Fruit fly (Drosophila melanogaster) whole organism, embryonic: ENCODE measurements around the gene CG2187.
A peak's percentile ranks its signal among the peaks of the same experiment; 100 is the strongest.

Experiments used
- Adf1 ChIP-seq: fragments of 200-800 bp; sonication (Bioruptor generic); IDR thresholded peaks from 2 replicates; pipeline ENCODE4 v1.3.6; 2022; ENCODE audit warnings: missing biosample characterization, missing genetic modification characterization
- CG10267 ChIP-seq: fragments of 200-800 bp; sonication (Bioruptor generic); optimal IDR thresholded peaks from 2 replicates; lab custom pipeline; 2018; ENCODE audit warnings: missing biosample characterization, mild to moderate bottlenecking, missing genetic modification characterization, moderate library complexity
- CG10979 ChIP-seq: fragments of 200-800 bp; sonication (Bioruptor generic); optimal IDR thresholded peaks from 2 replicates; lab custom pipeline; 2018; ENCODE audit warnings: missing biosample characterization, mild to moderate bottlenecking, missing genetic modification characterization, moderate library complexity
- CG12155 ChIP-seq: fragments of 200-800 bp; sonication (Bioruptor generic); optimal IDR thresholded peaks from 3 replicates; lab custom pipeline; 2016; ENCODE audit warnings: missing biosample characterization, missing genetic modification characterization
- CG12659 ChIP-seq: fragments of 200-800 bp; sonication (Bioruptor generic); optimal IDR thresholded peaks from 3 replicates; lab custom pipeline; 2017; ENCODE audit warnings: mild to moderate bottlenecking, missing biosample characterization, missing genetic modification reagents, missing genetic modification characterization
- CG14014 ChIP-seq: fragments of 200-800 bp; sonication (Bioruptor generic); IDR thresholded peaks from 2 replicates; pipeline ENCODE4 v1.3.6; 2022; ENCODE audit warnings: missing biosample characterization, missing genetic modification characterization
- CG15011 ChIP-seq: fragments of 200-800 bp; sonication (Bioruptor generic); optimal IDR thresholded peaks from 3 replicates; lab custom pipeline; 2018; ENCODE audit warnings: missing biosample characterization, mild to moderate bottlenecking, missing genetic modification characterization
- CG17385 ChIP-seq: fragments of 200-800 bp; sonication (Bioruptor generic); optimal IDR thresholded peaks from 3 replicates; lab custom pipeline; 2018; ENCODE audit warnings: missing biosample characterization, mild to moderate bottlenecking, missing genetic modification characterization
- CG17568 ChIP-seq: fragments of 200-800 bp; sonication (Bioruptor generic); optimal IDR thresholded peaks from 2 replicates; lab custom pipeline; 2018; ENCODE audit warnings: missing biosample characterization, mild to moderate bottlenecking, missing genetic modification characterization, moderate library complexity
- CG17829 ChIP-seq: fragments of 200-800 bp; optimal IDR thresholded peaks from 2 replicates; lab custom pipeline; 2019; ENCODE audit warnings: missing biosample characterization, mild to moderate bottlenecking, missing genetic modification characterization, moderate library complexity
- CG30431 ChIP-seq: fragments of 200-800 bp; sonication (Bioruptor generic); optimal IDR thresholded peaks from 2 replicates; lab custom pipeline; 2017; ENCODE audit warnings: missing biosample characterization, missing genetic modification characterization
- CG34376 ChIP-seq: fragments of 200-800 bp; sonication (Bioruptor generic); optimal IDR thresholded peaks from 2 replicates; lab custom pipeline; 2018; ENCODE audit warnings: missing biosample characterization, mild to moderate bottlenecking, missing genetic modification characterization
- CG34422 ChIP-seq: fragments of 200-800 bp; sonication (Bioruptor generic); IDR thresholded peaks from 3 replicates; pipeline ENCODE4 v1.3.6; 2022; ENCODE audit warnings: missing biosample characterization, missing genetic modification characterization
- CG4707 ChIP-seq: fragments of 200-800 bp; sonication (Bioruptor generic); optimal IDR thresholded peaks from 2 replicates; lab custom pipeline; 2018; ENCODE audit warnings: missing biosample characterization, mild to moderate bottlenecking, missing genetic modification characterization, moderate library complexity
- CG6813 ChIP-seq: fragments of 200-800 bp; sonication (Bioruptor generic); optimal IDR thresholded peaks from 2 replicates; lab custom pipeline; 2017; ENCODE audit warnings: missing biosample characterization, missing genetic modification characterization, mild to moderate bottlenecking, moderate library complexity, missing genetic modification reagents
- CG7357 ChIP-seq: fragments of 200-800 bp; sonication (Bioruptor generic); IDR thresholded peaks from 3 replicates; pipeline ENCODE4 v1.3.6; 2022; ENCODE audit warnings: missing biosample characterization, missing genetic modification characterization
- D19A ChIP-seq: fragments of 200-800 bp; optimal IDR thresholded peaks from 3 replicates; lab custom pipeline; 2019; ENCODE audit warnings: missing biosample characterization, mild to moderate bottlenecking, missing genetic modification characterization, moderate library complexity
- Dip3 ChIP-seq: fragments of 200-800 bp; sonication (Bioruptor generic); optimal IDR thresholded peaks from 3 replicates; lab custom pipeline; 2016; ENCODE audit warnings: missing biosample characterization, missing genetic modification characterization
- Dll ChIP-seq: fragments of 200-800 bp; sonication (Bioruptor generic); IDR thresholded peaks from 4 replicates; pipeline ENCODE4 v1.3.6; 2022; ENCODE audit warnings: missing biosample characterization, missing genetic modification characterization; ENCODE audit not compliant: partially characterized antibody
- Doc3 ChIP-seq: fragments of 200-800 bp; sonication (Bioruptor generic); IDR thresholded peaks from 3 replicates; pipeline ENCODE4 v1.3.6; 2022; ENCODE audit warnings: missing biosample characterization, missing genetic modification characterization; ENCODE audit not compliant: partially characterized antibody
- Gug ChIP-seq: fragments of 200-800 bp; sonication (Bioruptor generic); IDR thresholded peaks from 4 replicates; pipeline ENCODE4 v1.3.6; 2022; ENCODE audit warnings: missing biosample characterization, missing genetic modification characterization
- HHEX ChIP-seq: fragments of 200-800 bp; sonication (Bioruptor generic); optimal IDR thresholded peaks from 3 replicates; lab custom pipeline; 2017; ENCODE audit warnings: missing biosample characterization, mild to moderate bottlenecking, missing genetic modification characterization, missing genetic modification reagents
- HLHmδ ChIP-seq: fragments of 200-800 bp; sonication (Bioruptor generic); optimal IDR thresholded peaks from 2 replicates; lab custom pipeline; 2018; ENCODE audit warnings: missing biosample characterization, mild to moderate bottlenecking, missing genetic modification characterization, moderate library complexity
- HmgZ ChIP-seq: fragments of 200-800 bp; sonication (Bioruptor generic); optimal IDR thresholded peaks from 2 replicates; lab custom pipeline; 2018; ENCODE audit warnings: missing biosample characterization, mild to moderate bottlenecking, missing genetic modification characterization
- Mrtf ChIP-seq: fragments of 200-800 bp; sonication (Bioruptor generic); IDR thresholded peaks from 3 replicates; pipeline ENCODE4 v1.3.6; 2022; ENCODE audit warnings: missing biosample characterization, missing genetic modification characterization
- Nf-YB ChIP-seq: fragments of 200-800 bp; sonication (Bioruptor generic); optimal IDR thresholded peaks from 3 replicates; lab custom pipeline; 2019; ENCODE audit warnings: missing biosample characterization, mild to moderate bottlenecking, missing genetic modification characterization, moderate library complexity
- Nf-YC ChIP-seq: fragments of 200-800 bp; optimal IDR thresholded peaks from 3 replicates; lab custom pipeline; 2019; ENCODE audit warnings: missing biosample characterization, mild to moderate bottlenecking, missing genetic modification characterization, moderate library complexity
- Sox100B ChIP-seq: fragments of 200-800 bp; sonication (Bioruptor generic); optimal IDR thresholded peaks from 3 replicates; lab custom pipeline; 2018; ENCODE audit warnings: missing biosample characterization, mild to moderate bottlenecking, missing genetic modification characterization
- Trl ChIP-seq, 3 experiments: fragments of >200 bp in 2 of 3; fragments of 200-800 bp in 1 of 3; sonication (Bioruptor generic) in 1 of 3; optimal IDR thresholded peaks; 2 replicates in 1 of 3; 3 replicates in 2 of 3; lab custom pipeline; 2016 to 2017; ENCODE audit warnings: missing biosample characterization in 1 of 3, missing genetic modification characterization in 1 of 3
- ac ChIP-seq: fragments of 200-800 bp; sonication (Bioruptor generic); optimal IDR thresholded peaks from 3 replicates; lab custom pipeline; 2017; ENCODE audit warnings: missing biosample characterization, mild to moderate bottlenecking, missing genetic modification characterization
- cwo ChIP-seq: fragments of 200-800 bp; sonication (Bioruptor generic); optimal IDR thresholded peaks from 3 replicates; lab custom pipeline; 2017; ENCODE audit warnings: missing biosample characterization, missing genetic modification characterization, mild to moderate bottlenecking, moderate library complexity, missing genetic modification reagents
- dati ChIP-seq: fragments of 200-800 bp; sonication (Bioruptor generic); IDR thresholded peaks from 2 replicates; pipeline ENCODE4 v1.3.6; 2022; ENCODE audit warnings: missing biosample characterization, missing genetic modification characterization
- disco-r ChIP-seq: fragments of 200-800 bp; sonication (Bioruptor generic); optimal IDR thresholded peaks from 2 replicates; lab custom pipeline; 2016; ENCODE audit warnings: missing biosample characterization, missing genetic modification characterization
- dmrt99B ChIP-seq: fragments of 200-800 bp; sonication (Bioruptor generic); optimal IDR thresholded peaks from 2 replicates; lab custom pipeline; 2018; ENCODE audit warnings: missing biosample characterization, mild to moderate bottlenecking, missing genetic modification characterization, moderate library complexity
- esg ChIP-seq: fragments of 200-800 bp; sonication (Bioruptor generic); conservative IDR thresholded peaks from 2 replicates; pipeline ENCODE4 v1.3.6; 2022; ENCODE audit warnings: missing biosample characterization, missing genetic modification characterization
- gsb ChIP-seq: fragments of 200-800 bp; sonication (Bioruptor generic); IDR thresholded peaks from 2 replicates; pipeline ENCODE4 v1.3.6; 2022; ENCODE audit warnings: missing biosample characterization, missing genetic modification characterization
- h ChIP-seq: fragments of >200 bp; optimal IDR thresholded peaks from 2 replicates; lab custom pipeline; 2017
- mirr ChIP-seq: fragments of 200-800 bp; sonication (Bioruptor generic); optimal IDR thresholded peaks from 3 replicates; lab custom pipeline; 2018; ENCODE audit warnings: missing biosample characterization, mild to moderate bottlenecking, missing genetic modification characterization
- p53 ChIP-seq: fragments of 200-800 bp; sonication (Bioruptor generic); optimal IDR thresholded peaks from 2 replicates; lab custom pipeline; 2016; ENCODE audit warnings: missing biosample characterization, missing genetic modification characterization
- pnt ChIP-seq: fragments of 200-800 bp; sonication (Bioruptor generic); optimal IDR thresholded peaks from 3 replicates; lab custom pipeline; 2016; ENCODE audit warnings: missing biosample characterization, missing genetic modification characterization
- repo ChIP-seq: fragments of 200-800 bp; sonication (Bioruptor generic); optimal IDR thresholded peaks from 2 replicates; lab custom pipeline; 2016; ENCODE audit warnings: missing biosample characterization, missing genetic modification characterization
- sens ChIP-seq: fragments of 200-800 bp; sonication (Bioruptor generic); peaks from one replicate; lab custom pipeline; 2016; ENCODE audit warnings: missing biosample characterization, missing genetic modification characterization
- sima ChIP-seq: fragments of 200-800 bp; sonication (Bioruptor generic); optimal IDR thresholded peaks from 2 replicates; lab custom pipeline; 2016; ENCODE audit warnings: missing biosample characterization, missing genetic modification characterization
- tgo ChIP-seq: fragments of 200-800 bp; sonication (Bioruptor generic); IDR thresholded peaks from 3 replicates; pipeline ENCODE4 v1.3.6; 2022; ENCODE audit warnings: missing biosample characterization, missing genetic modification characterization
- tio ChIP-seq: fragments of 200-800 bp; sonication (Bioruptor generic); optimal IDR thresholded peaks from 2 replicates; lab custom pipeline; 2017; ENCODE audit warnings: missing biosample characterization, missing genetic modification characterization, inconsistent platforms
- trem ChIP-seq: fragments of 200-800 bp; optimal IDR thresholded peaks from 3 replicates; lab custom pipeline; 2019; ENCODE audit warnings: missing biosample characterization, mild to moderate bottlenecking, missing genetic modification characterization, moderate library complexity
- twi ChIP-seq: fragments of 200-800 bp; optimal IDR thresholded peaks from 2 replicates; lab custom pipeline; 2019; ENCODE audit warnings: missing biosample characterization, mild to moderate bottlenecking, missing genetic modification characterization, moderate library complexity
- yki ChIP-seq: fragments of >200 bp; optimal IDR thresholded peaks from 3 replicates; lab custom pipeline; 2018

CG2187 gene

DNA sequence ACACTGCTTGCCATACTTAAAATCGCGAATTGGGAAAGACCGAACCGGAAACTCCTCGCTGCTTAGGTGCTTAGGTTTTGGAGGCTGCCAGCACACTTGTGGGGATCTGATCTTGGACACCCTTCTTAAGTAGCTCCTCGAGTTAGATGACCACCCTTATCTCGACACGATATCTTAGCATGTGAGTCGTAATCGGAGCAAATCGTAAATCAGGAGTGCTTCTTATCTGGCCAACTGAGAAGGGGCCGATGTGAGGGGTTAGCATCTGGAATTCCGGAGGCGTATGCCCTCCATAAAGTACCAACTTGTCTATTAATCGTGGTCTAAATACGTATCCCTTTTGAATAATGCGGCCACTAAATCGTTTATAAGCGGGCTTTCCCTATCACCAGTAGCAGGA, 3.8 kb downstream of the CG2187 start, which contains the start of gene salt:
TSS of gene salt (minus strand) at position 101 of the 400 bp plus-strand sequence.
- TF ChIP-seq tio (no peak), CG14014 (GFP tag; lab: Robert Waterston, UW) (no peak), CG10267 (tag; lab: Kevin White, UChicago) (no peak), esg (GFP tag; lab: Robert Waterston, UW) (no peak), Nf-YB (GFP tag; lab: Kevin White, UChicago) (no peak), CG12659 (GFP tag; lab: Kevin White, UChicago) (no peak), sens (no peak), CG34422 (GFP tag; lab: Robert Waterston, UW) (no peak)

DNA sequence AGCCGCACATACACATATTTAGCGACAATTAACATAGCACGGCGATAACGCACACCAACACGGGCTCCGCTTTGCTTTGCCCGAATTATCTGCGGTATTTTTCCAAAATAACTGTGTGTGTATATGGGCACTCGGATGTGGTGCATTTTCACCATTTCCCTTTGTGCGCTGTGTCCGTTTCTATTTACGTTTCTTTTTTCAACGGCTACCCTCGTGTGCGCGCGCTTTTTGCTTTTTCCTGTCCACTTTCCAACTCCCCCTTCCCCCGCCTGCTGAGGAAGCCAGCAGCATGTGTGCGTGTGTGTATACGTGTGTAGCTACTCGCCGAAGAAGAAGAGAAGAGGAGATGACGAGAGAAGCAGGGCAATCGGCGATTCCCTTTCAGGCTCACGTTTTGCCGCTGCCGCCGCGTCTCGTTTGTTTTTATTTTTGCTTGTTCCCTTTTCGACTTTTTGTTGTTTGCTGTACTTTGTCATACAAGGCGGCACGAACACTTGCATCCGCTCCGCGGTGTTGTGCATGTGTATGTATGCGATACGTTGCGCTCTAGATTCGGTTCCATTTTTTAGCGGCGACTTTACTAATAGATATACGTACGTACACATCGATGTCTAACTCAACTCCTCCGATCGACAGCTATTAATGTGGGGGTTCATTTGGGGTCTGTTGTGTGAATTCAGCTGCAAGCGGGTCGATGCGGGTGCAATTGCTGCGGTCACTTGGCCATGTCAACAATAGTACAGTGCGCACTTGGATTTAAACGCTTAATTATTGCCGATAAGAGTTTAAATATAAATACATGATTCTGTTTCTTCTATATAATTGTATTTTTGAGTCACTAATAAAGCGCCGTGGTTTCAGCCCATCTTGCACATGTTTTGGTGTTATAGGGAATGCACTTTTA, 10.1 kb downstream of the CG2187 start:
- TF ChIP-seq CG12155 (GFP tag; lab: Kevin White, UChicago) (peak; percentile 100), Gug (GFP tag; lab: Robert Waterston, UW) (no peak), sens (peak; percentile 80), CG7357 (GFP tag; lab: Robert Waterston, UW) (0 out of 3 replicates have a peak, but pooled peaks have one; percentile 3), Sox100B (GFP tag; lab: Kevin White, UChicago) (no peak), tgo (GFP tag; lab: Robert Waterston, UW) (no peak), HLHmδ (GFP tag; lab: Kevin White, UChicago) (no peak), repo (no peak), D19A (tag; lab: Kevin White, UChicago) (no peak), CG10979 (tag; lab: Kevin White, UChicago) (no peak), mirr (peak; percentile 37), trem (tag; lab: Kevin White, UChicago) (peak; percentile 8), Dll (GFP tag; lab: Robert Waterston, UW) (no peak), Nf-YC (no peak), CG17829 (tag; lab: Kevin White, UChicago) (peak; percentile 56), Mrtf (GFP tag; lab: Robert Waterston, UW) (no peak), CG30431 (GFP tag; lab: Kevin White, UChicago) (no peak), CG34376 (GFP tag; lab: Kevin White, UChicago) (peak; percentile 20), CG4707 (GFP tag; lab: Kevin White, UChicago) (no peak), CG17385 (GFP tag; lab: Kevin White, UChicago) (peak; percentile 98), Doc3 (no peak), dmrt99B (no peak), dati (GFP tag; lab: Robert Waterston, UW) (no peak), CG15011 (GFP tag; lab: Kevin White, UChicago) (no peak), sima (GFP tag; lab: Kevin White, UChicago) (no peak), HHEX (no peak), Dip3 (GFP tag; lab: Kevin White, UChicago) (no peak), disco-r (no peak), twi (tag; lab: Kevin White, UChicago) (peak; percentile 59), Trl (optimal IDR thresholded peaks at IDR 0.05; lab: Kevin White, UChicago) (no peak), Trl (GFP tag; optimal IDR thresholded peaks at IDR 0.05; lab: Kevin White, UChicago) (no peak), cwo (GFP tag; lab: Kevin White, UChicago) (peak; percentile 59), Adf1 (GFP tag; lab: Robert Waterston, UW) (no peak), HmgZ (peak; percentile 51), p53 (no peak), h (lab: Kevin White, UChicago) (no peak), gsb (no peak), CG6813 (GFP tag; lab: Kevin White, UChicago) (peak; percentile 32), CG17568 (peak; percentile 20), yki (lab: Kevin White, UChicago) (no peak), pnt (no peak), ac (no peak)
